Worm (Caenorhabditis elegans): ENCODE measurements around the gene ZK1067.3.

- TF ChIP-seq fkh-10 (GFP tag; optimal IDR thresholded peaks at IDR 0.05) (peak; percentile 60), mes-2 (tag; optimal IDR thresholded peaks at IDR 0.05; ENCODE audit: poor library complexity, severe bottlenecking) (peak; percentile 82), pqm-1 (tag; optimal IDR thresholded peaks at IDR 0.05) (peak; percentile 2), daf-19 (GFP tag; conservative IDR thresholded peaks at IDR 0.05) (no peak), mdl-1 (tag; optimal IDR thresholded peaks at IDR 0.05) (peak; percentile 50 to 91), mdt-29 (GFP tag; IDR thresholded peaks at IDR 0.05) (peak; percentile 60; the same call in 1 of the 2 replicates), F49E8.2 (tag; optimal IDR thresholded peaks at IDR 0.05; ENCODE audit: borderline replicate concordance) (no peak), lin-29 (GFP tag; IDR thresholded peaks at IDR 0.05) (no peak), skn-1 (tag; optimal IDR thresholded peaks at IDR 0.05) (no peak), ama-1 (optimal IDR thresholded peaks at IDR 0.05) (peak; percentile 30), dve-1 (tag; optimal IDR thresholded peaks at IDR 0.05; ENCODE audit: insufficient read depth) (peak; percentile 62), nhr-25 (tag; optimal IDR thresholded peaks at IDR 0.05; ENCODE audit: borderline replicate concordance, insufficient read depth) (peak; percentile 76)
Observed at ce11 chrII:9273984-9274383, 50.9 kb downstream of the ZK1067.3 start.

Data from whole organism, L4 larva.